Fruit fly (Drosophila melanogaster) whole organism, embryonic: ENCODE data around the gene SkpE.

Source experiments
- CG12155 ChIP-seq: fragments of 200-800 bp; sonication (Bioruptor generic); optimal IDR thresholded peaks from 3 replicates; lab custom pipeline; 2016; ENCODE audit warnings: missing biosample characterization, missing genetic modification characterization
- CG12769 ChIP-seq: fragments of 200-800 bp; sonication (Bioruptor generic); optimal IDR thresholded peaks from 2 replicates; lab custom pipeline; 2019; ENCODE audit warnings: missing biosample characterization, mild to moderate bottlenecking, missing genetic modification characterization, moderate library complexity
- CG13624 ChIP-seq: fragments of 200-800 bp; sonication (Bioruptor generic); optimal IDR thresholded peaks from 2 replicates; lab custom pipeline; 2016; ENCODE audit warnings: missing biosample characterization, missing genetic modification characterization
- CG17186 ChIP-seq: fragments of 200-800 bp; sonication (Bioruptor generic); optimal IDR thresholded peaks from 3 replicates; lab custom pipeline; 2017; ENCODE audit warnings: missing biosample characterization, missing genetic modification reagents, missing genetic modification characterization
- CG17385 ChIP-seq: fragments of 200-800 bp; sonication (Bioruptor generic); optimal IDR thresholded peaks from 3 replicates; lab custom pipeline; 2018; ENCODE audit warnings: missing biosample characterization, mild to moderate bottlenecking, missing genetic modification characterization
- CG18262 ChIP-seq: fragments of 200-800 bp; optimal IDR thresholded peaks from 3 replicates; lab custom pipeline; 2019; ENCODE audit warnings: missing biosample characterization, mild to moderate bottlenecking, missing genetic modification characterization, moderate library complexity
- CG2120 ChIP-seq: fragments of 200-800 bp; sonication (Bioruptor generic); optimal IDR thresholded peaks from 3 replicates; lab custom pipeline; 2016; ENCODE audit warnings: missing biosample characterization, missing genetic modification characterization
- CG2678 ChIP-seq: fragments of 200-800 bp; sonication (Bioruptor generic); optimal IDR thresholded peaks from 3 replicates; lab custom pipeline; 2019; ENCODE audit warnings: missing biosample characterization, mild to moderate bottlenecking, missing genetic modification characterization, moderate library complexity
- CG30403 ChIP-seq: fragments of 200-800 bp; sonication (Bioruptor generic); optimal IDR thresholded peaks from 3 replicates; lab custom pipeline; 2016; ENCODE audit warnings: missing biosample characterization, missing genetic modification characterization
- CG31224 ChIP-seq: fragments of 200-800 bp; sonication (Bioruptor generic); IDR thresholded peaks from 2 replicates; pipeline ENCODE4 v1.3.6; 2022; ENCODE audit warnings: missing biosample characterization, missing genetic modification characterization
- CG31388 ChIP-seq: fragments of 200-800 bp; sonication (Bioruptor generic); optimal IDR thresholded peaks from 2 replicates; lab custom pipeline; 2016; ENCODE audit warnings: missing biosample characterization, missing genetic modification characterization
- CG32767 ChIP-seq: fragments of 200-800 bp; sonication (Bioruptor generic); IDR thresholded peaks from 2 replicates; pipeline ENCODE4 v1.3.6; 2022; ENCODE audit warnings: missing biosample characterization, missing genetic modification characterization
- CG3407 ChIP-seq: fragments of 200-800 bp; sonication (Bioruptor generic); optimal IDR thresholded peaks from 2 replicates; lab custom pipeline; 2018; ENCODE audit warnings: missing biosample characterization, mild to moderate bottlenecking, missing genetic modification characterization
- CG3995 ChIP-seq: fragments of 200-800 bp; sonication (Bioruptor generic); optimal IDR thresholded peaks from 3 replicates; lab custom pipeline; 2016; ENCODE audit warnings: missing biosample characterization, missing genetic modification characterization
- CG4820 ChIP-seq: fragments of 200-800 bp; sonication (Bioruptor generic); optimal IDR thresholded peaks from 3 replicates; lab custom pipeline; 2016; ENCODE audit warnings: missing biosample characterization, missing genetic modification characterization
- CG4854 ChIP-seq: fragments of 200-800 bp; sonication (Bioruptor generic); optimal IDR thresholded peaks from 2 replicates; lab custom pipeline; 2016; ENCODE audit warnings: missing biosample characterization, missing genetic modification characterization, inconsistent platforms
- CG7987 ChIP-seq: fragments of 200-800 bp; sonication (Bioruptor generic); optimal IDR thresholded peaks from 2 replicates; lab custom pipeline; 2018; ENCODE audit warnings: missing biosample characterization, mild to moderate bottlenecking, missing genetic modification characterization, moderate library complexity
- CG8290 ChIP-seq, 3 experiments: fragments of 200-800 bp; sonication (Bioruptor generic); optimal IDR thresholded peaks; 2 replicates each; lab custom pipeline; 2016 to 2019; ENCODE audit warnings: missing biosample characterization in 3 of 3, missing genetic modification characterization in 3 of 3, mild to moderate bottlenecking in 2 of 3, moderate library complexity in 1 of 3
- CG9437 ChIP-seq: fragments of 200-800 bp; sonication (Bioruptor generic); optimal IDR thresholded peaks from 2 replicates; lab custom pipeline; 2018; ENCODE audit warnings: missing biosample characterization, mild to moderate bottlenecking, missing genetic modification characterization
- CG9797 ChIP-seq: fragments of 200-800 bp; sonication (Bioruptor generic); optimal IDR thresholded peaks from 3 replicates; lab custom pipeline; 2018; ENCODE audit warnings: missing biosample characterization, mild to moderate bottlenecking, missing genetic modification characterization
- CHES-1-like ChIP-seq: fragments of 200-800 bp; sonication (Bioruptor generic); optimal IDR thresholded peaks from 2 replicates; lab custom pipeline; 2016; ENCODE audit warnings: missing biosample characterization, missing genetic modification characterization
- Dfd ChIP-seq, 2 experiments: fragments of >200 bp; optimal IDR thresholded peaks; 2 replicates each; lab custom pipeline; 2017; ENCODE audit warnings: missing biosample characterization in 2 of 2, missing genetic modification characterization in 2 of 2
- Drgx ChIP-seq: fragments of 200-800 bp; sonication (Bioruptor generic); IDR thresholded peaks from 2 replicates; pipeline ENCODE4 v1.3.6; 2022; ENCODE audit warnings: missing biosample characterization, missing genetic modification characterization
- Ets65A ChIP-seq: fragments of 200-800 bp; sonication (Bioruptor generic); peaks from one replicate; lab custom pipeline; 2016; ENCODE audit warnings: missing biosample characterization, missing genetic modification characterization
- GATAe ChIP-seq: fragments of 200-800 bp; sonication (Bioruptor generic); conservative IDR thresholded peaks from 2 replicates; pipeline ENCODE4 v1.3.6; 2022; ENCODE audit warnings: missing biosample characterization, missing genetic modification characterization
- H2.0 ChIP-seq: fragments of 200-800 bp; sonication (Bioruptor generic); IDR thresholded peaks from 2 replicates; pipeline ENCODE4 v1.3.6; 2022; ENCODE audit warnings: missing biosample characterization, missing genetic modification characterization
- Hand ChIP-seq: fragments of 200-800 bp; sonication (Bioruptor generic); optimal IDR thresholded peaks from 2 replicates; lab custom pipeline; 2017; ENCODE audit warnings: mild to moderate bottlenecking, missing biosample characterization, missing genetic modification reagents, missing genetic modification characterization
- Hr51 ChIP-seq, 2 experiments: fragments of 200-800 bp; sonication (Bioruptor generic); optimal IDR thresholded peaks; 2 replicates in 1 of 2; 3 replicates in 1 of 2; lab custom pipeline; 2016 to 2018; ENCODE audit warnings: missing biosample characterization in 2 of 2, missing genetic modification characterization in 2 of 2, mild to moderate bottlenecking in 1 of 2, moderate library complexity in 1 of 2
- Hsf ChIP-seq: fragments of 200-800 bp; sonication (Bioruptor generic); optimal IDR thresholded peaks from 3 replicates; lab custom pipeline; 2016; ENCODE audit warnings: missing biosample characterization, missing genetic modification characterization
- Myb ChIP-seq: fragments of 200-800 bp; sonication (Bioruptor generic); optimal IDR thresholded peaks from 2 replicates; lab custom pipeline; 2016; ENCODE audit warnings: missing biosample characterization, missing genetic modification characterization
- Rfx ChIP-seq: fragments of 200-800 bp; sonication (Bioruptor generic); IDR thresholded peaks from 2 replicates; pipeline ENCODE4 v1.3.6; 2022; ENCODE audit warnings: missing biosample characterization, missing genetic modification characterization
- Sox100B ChIP-seq: fragments of 200-800 bp; sonication (Bioruptor generic); optimal IDR thresholded peaks from 3 replicates; lab custom pipeline; 2018; ENCODE audit warnings: missing biosample characterization, mild to moderate bottlenecking, missing genetic modification characterization
- ac ChIP-seq: fragments of 200-800 bp; sonication (Bioruptor generic); optimal IDR thresholded peaks from 3 replicates; lab custom pipeline; 2017; ENCODE audit warnings: missing biosample characterization, mild to moderate bottlenecking, missing genetic modification characterization
- amos ChIP-seq: fragments of 200-800 bp; sonication (Bioruptor generic); IDR thresholded peaks from 2 replicates; pipeline ENCODE4 v1.3.6; 2022; ENCODE audit warnings: missing biosample characterization, missing genetic modification characterization; ENCODE audit not compliant: partially characterized antibody
- cg ChIP-seq: fragments of 200-800 bp; sonication (Bioruptor generic); optimal IDR thresholded peaks from 3 replicates; lab custom pipeline; 2019; ENCODE audit warnings: missing biosample characterization, mild to moderate bottlenecking, missing genetic modification characterization, moderate library complexity
- dm ChIP-seq: fragments of 200-800 bp; sonication (Bioruptor generic); optimal IDR thresholded peaks from 3 replicates; lab custom pipeline; 2016; ENCODE audit warnings: missing biosample characterization, missing genetic modification characterization
- grn ChIP-seq: fragments of 200-800 bp; sonication (Bioruptor generic); optimal IDR thresholded peaks from 3 replicates; lab custom pipeline; 2017; ENCODE audit warnings: missing biosample characterization, missing genetic modification characterization
- ham ChIP-seq: fragments of 200-800 bp; sonication (Bioruptor generic); IDR thresholded peaks from 2 replicates; pipeline ENCODE4 v1.3.6; 2022; ENCODE audit warnings: missing biosample characterization, missing genetic modification characterization
- maf-S ChIP-seq: fragments of 200-800 bp; sonication (Bioruptor generic); optimal IDR thresholded peaks from 2 replicates; lab custom pipeline; 2016; ENCODE audit warnings: missing biosample characterization, missing genetic modification characterization
- pan ChIP-seq, 4 experiments: fragments of >200 bp in 3 of 4; fragments of 200-800 bp in 1 of 4; sonication (Bioruptor generic) in 1 of 4; optimal IDR thresholded peaks in 3 of 4; IDR thresholded peaks in 1 of 4; 2 replicates each; pipeline versions ENCODE4 v1.3.6 to Lab custom; 2017 to 2022; ENCODE audit warnings: missing biosample characterization in 2 of 4, missing genetic modification characterization in 2 of 4, mixed read lengths in 1 of 4
- pita ChIP-seq: fragments of 200-800 bp; sonication (Bioruptor generic); optimal IDR thresholded peaks from 2 replicates; lab custom pipeline; 2017; ENCODE audit warnings: missing biosample characterization, mild to moderate bottlenecking, missing genetic modification characterization
- pum ChIP-seq: fragments of 200-800 bp; sonication (Bioruptor generic); optimal IDR thresholded peaks from 2 replicates; lab custom pipeline; 2016; ENCODE audit warnings: missing biosample characterization, missing genetic modification characterization
- sens-2 ChIP-seq: fragments of 200-800 bp; sonication (Bioruptor generic); IDR thresholded peaks from 2 replicates; pipeline ENCODE4 v1.3.6; 2022; ENCODE audit warnings: missing biosample characterization, missing genetic modification characterization
- slp2 ChIP-seq: fragments of 200-800 bp; sonication (Bioruptor generic); optimal IDR thresholded peaks from 2 replicates; lab custom pipeline; 2016; ENCODE audit warnings: missing biosample characterization, missing genetic modification characterization
- sna ChIP-seq: fragments of 200-800 bp; sonication (Bioruptor generic); IDR thresholded peaks from 2 replicates; pipeline ENCODE4 v1.3.6; 2022; ENCODE audit warnings: missing biosample characterization, missing genetic modification characterization; ENCODE audit not compliant: partially characterized antibody
- ssp ChIP-seq: fragments of 200-800 bp; sonication (Bioruptor generic); IDR thresholded peaks from 2 replicates; pipeline ENCODE4 v1.3.6; 2022; ENCODE audit warnings: missing biosample characterization, missing genetic modification characterization
- sug ChIP-seq: fragments of 200-800 bp; optimal IDR thresholded peaks from 2 replicates; lab custom pipeline; 2019; ENCODE audit warnings: missing biosample characterization, mild to moderate bottlenecking, missing genetic modification characterization, moderate library complexity
- tgo ChIP-seq: fragments of 200-800 bp; sonication (Bioruptor generic); IDR thresholded peaks from 3 replicates; pipeline ENCODE4 v1.3.6; 2022; ENCODE audit warnings: missing biosample characterization, missing genetic modification characterization
- ttk ChIP-seq: fragments of 200-800 bp; sonication (Bioruptor generic); IDR thresholded peaks from 2 replicates; pipeline ENCODE4 v2.1.2; 2022; ENCODE audit warnings: missing biosample characterization, missing genetic modification characterization
- wek ChIP-seq: fragments of 200-800 bp; sonication (Bioruptor generic); optimal IDR thresholded peaks from 3 replicates; lab custom pipeline; 2018; ENCODE audit warnings: missing biosample characterization, mild to moderate bottlenecking, missing genetic modification characterization, moderate library complexity

SkpE gene

dm6 chrX:19848342-19848793, 24.5 kb upstream of the SkpE start (continued):
- TF ChIP-seq CG7987 (GFP tag; lab: Kevin White, UChicago) (peak; percentile 20), CG9797 (GFP tag; lab: Kevin White, UChicago) (no peak), CG17385 (peak; percentile 55), CG9437 (GFP tag; lab: Kevin White, UChicago) (peak; percentile 99), slp2 (GFP tag; lab: Kevin White, UChicago) (peak; percentile 60), Sox100B (GFP tag; lab: Kevin White, UChicago) (peak; percentile 38), Rfx (peak; percentile 81), CHES-1-like (GFP tag; lab: Kevin White, UChicago) (peak; percentile 57), CG3995 (GFP tag; lab: Kevin White, UChicago) (no peak), maf-S (GFP tag; lab: Kevin White, UChicago) (peak; percentile 64), Drgx (GFP tag; lab: Robert Waterston, UW) (peak; percentile 71), CG12155 (GFP tag; lab: Kevin White, UChicago) (peak; percentile 46), ham (GFP tag; lab: Robert Waterston, UW) (no peak), Hr51 (GFP tag; optimal IDR thresholded peaks at IDR 0.05; lab: Kevin White, UChicago) (peak; percentile 54 to 65), CG31388 (GFP tag; lab: Kevin White, UChicago) (peak; percentile 4), tgo (GFP tag; lab: Robert Waterston, UW) (peak; percentile 80), H2.0 (peak; percentile 69), CG8290 (GFP tag; optimal IDR thresholded peaks at IDR 0.05; lab: Kevin White, UChicago) (peak; percentile 76), CG8290 (tag; optimal IDR thresholded peaks at IDR 0.05; lab: Kevin White, UChicago) (peak in 1 of 2 experiments; percentile 88), amos (GFP tag; lab: Robert Waterston, UW) (peak; percentile 63), GATAe (GFP tag; lab: Robert Waterston, UW) (no peak), CG4820 (GFP tag; lab: Kevin White, UChicago) (peak; percentile 71), cg (GFP tag; lab: Kevin White, UChicago) (peak; percentile 40), grn (GFP tag; lab: Kevin White, UChicago) (no peak), CG3407 (peak; percentile 2), CG32767 (GFP tag; lab: Robert Waterston, UW) (0 out of 2 replicates have a peak, but pooled peaks have one; percentile 55), pita (GFP tag; lab: Kevin White, UChicago) (no peak), CG17186 (peak; percentile 28), ssp (GFP tag; lab: Robert Waterston, UW) (peak; percentile 48), sna (peak; percentile 58; the same call in 1 of the 2 replicates), CG13624 (GFP tag; lab: Kevin White, UChicago) (peak; percentile 84), CG12769 (tag; lab: Kevin White, UChicago) (peak; percentile 91), ttk (GFP tag; lab: Robert Waterston, UW) (peak; percentile 66), Hand (GFP tag; lab: Kevin White, UChicago) (no peak), CG4854 (GFP tag; lab: Kevin White, UChicago) (peak; percentile 37), Hsf (GFP tag; lab: Kevin White, UChicago) (peak; percentile 81), CG2678 (tag; lab: Kevin White, UChicago) (peak; percentile 68), CG30403 (GFP tag; lab: Kevin White, UChicago) (peak; percentile 82), pum (GFP tag; lab: Kevin White, UChicago) (peak; percentile 75), pan (optimal IDR thresholded peaks at IDR 0.05; lab: Kevin White, UChicago) (no peak), pan (GFP tag; optimal IDR thresholded peaks at IDR 0.05 in 1 of 2, IDR thresholded peaks at IDR 0.05 in 1 of 2) (peak in 1 of 2 experiments; percentile 82), ac (GFP tag; lab: Kevin White, UChicago) (peak; percentile 38), sug (peak; percentile 8), Ets65A (peak; percentile 98), Myb (GFP tag; lab: Kevin White, UChicago) (peak; percentile 33), CG18262 (tag; lab: Kevin White, UChicago) (peak; percentile 47), Dfd (GFP tag; optimal IDR thresholded peaks at IDR 0.05; lab: Kevin White, UChicago) (no peak), sens-2 (GFP tag; lab: Robert Waterston, UW) (0 out of 2 replicates have a peak, but pooled peaks have one; percentile 49), dm (peak; percentile 49), CG31224 (GFP tag; lab: Robert Waterston, UW) (no peak), wek (GFP tag; lab: Kevin White, UChicago) (peak; percentile 29), CG2120 (GFP tag; lab: Kevin White, UChicago) (peak; percentile 76)
